Worm (Caenorhabditis elegans): ENCODE data around the gene T01G5.8.

DNA sequence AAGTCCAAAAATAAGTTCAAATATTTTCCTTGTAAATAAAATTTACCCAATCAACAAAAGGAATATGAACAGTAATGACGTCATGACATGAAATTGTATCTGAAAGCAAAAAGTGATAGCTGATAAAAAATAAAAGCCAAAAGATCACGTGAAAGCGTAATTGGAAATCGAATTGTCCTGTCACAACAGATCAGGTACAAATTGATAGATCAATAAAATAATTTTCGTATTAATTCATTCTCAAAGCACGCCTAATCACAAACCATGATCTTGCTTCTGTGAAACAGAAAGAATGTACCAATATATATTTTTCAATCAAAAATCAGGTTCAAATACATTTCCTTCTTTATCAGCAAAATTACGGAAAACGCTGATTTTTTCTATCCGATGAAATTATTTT lies 3.4 kb downstream of the T01G5.8 start, which contains the start of gene flor-1:
- TF ChIP-seq tab-1 (GFP tag; IDR thresholded peaks at IDR 0.05) (no peak), ztf-29 (GFP tag; IDR thresholded peaks at IDR 0.05) (no peak), flt-1 (GFP tag; IDR thresholded peaks at IDR 0.05) (no peak), T22C8.4 (GFP tag; IDR thresholded peaks at IDR 0.05) (no peak), klf-2 (GFP tag; conservative IDR thresholded peaks at IDR 0.05) (no peak)
